Worm (Caenorhabditis elegans): Measurements from ENCODE around the gene grl-15.

ce11 chrIII:12269807-12270206 is 34.0 kb upstream of the grl-15 start:
- no peak for TF ChIP-seq gmeb-2 (tag; optimal IDR thresholded peaks at IDR 0.05)
- no peak for TF ChIP-seq ama-1 (optimal IDR thresholded peaks at IDR 0.05)
- no peak for TF ChIP-seq unc-3 (GFP tag; conservative IDR thresholded peaks at IDR 0.05)
- no peak for TF ChIP-seq unc-3 (tag; optimal IDR thresholded peaks at IDR 0.05)
- no peak for TF ChIP-seq eyg-1 (tag; optimal IDR thresholded peaks at IDR 0.05)
- TF ChIP-seq dmd-4 (tag; optimal IDR thresholded peaks at IDR 0.05; ENCODE audit: borderline replicate concordance), result no peak
- TF ChIP-seq zip-5 (tag; optimal IDR thresholded peaks at IDR 0.05), result no peak
- TF ChIP-seq lin-11 (tag; optimal IDR thresholded peaks at IDR 0.05), result no peak
- TF ChIP-seq unc-86 (tag; optimal IDR thresholded peaks at IDR 0.05), result no peak
- TF ChIP-seq C38D4.7 (GFP tag; optimal IDR thresholded peaks at IDR 0.05), result no peak
- no peak for TF ChIP-seq ceh-22 (tag; optimal IDR thresholded peaks at IDR 0.05)

Data from whole organism, late embryonic.